Worm (Caenorhabditis elegans): ENCODE results near the gene F56D6.12.

F56D6.12 gene

DNA sequence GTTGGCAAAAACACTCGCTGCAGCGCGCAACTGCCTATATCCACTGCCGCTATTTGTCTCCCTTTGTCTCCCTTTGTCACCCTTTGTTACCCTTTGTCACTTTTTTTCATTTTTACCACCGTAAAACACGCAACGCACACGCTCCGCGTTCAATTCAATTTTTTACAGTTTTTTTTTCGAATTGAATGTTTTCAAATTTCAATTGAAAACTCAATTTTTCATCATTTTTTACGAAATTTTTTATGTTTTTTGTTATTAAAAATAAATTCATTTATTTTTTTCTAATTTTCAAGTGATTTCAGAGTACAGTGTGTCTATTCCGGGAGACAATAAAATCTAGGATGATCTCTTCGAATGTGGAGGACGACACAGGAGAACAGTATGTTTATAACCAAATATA lies 35.1 kb downstream of the F56D6.12 start, which contains the start of gene Y46C8AL.11:
TSS of gene Y46C8AL.11 (plus strand) at position 301 of the 400 bp plus-strand sequence.
- no peak for TF ChIP-seq Y22D7AL.16 (tag; optimal IDR thresholded peaks at IDR 0.05)
- no peak for TF ChIP-seq sox-2 (GFP tag; IDR thresholded peaks at IDR 0.05)
- no peak for TF ChIP-seq C08G9.2 (tag; optimal IDR thresholded peaks at IDR 0.05)
- no peak for TF ChIP-seq ceh-19 (GFP tag; optimal IDR thresholded peaks at IDR 0.05)
- TF ChIP-seq ttx-3 (tag; optimal IDR thresholded peaks at IDR 0.05) = no peak
- TF ChIP-seq ets-4 (tag; optimal IDR thresholded peaks at IDR 0.05) = no peak
- no peak for TF ChIP-seq unc-55 (GFP tag; optimal IDR thresholded peaks at IDR 0.05)
- no peak for TF ChIP-seq ceh-30 (tag; optimal IDR thresholded peaks at IDR 0.05)
- no peak for TF ChIP-seq tbx-7 (tag; optimal IDR thresholded peaks at IDR 0.05)
- TF ChIP-seq ahr-1 (tag; optimal IDR thresholded peaks at IDR 0.05) = no peak
- no peak for TF ChIP-seq hlh-6 (tag; optimal IDR thresholded peaks at IDR 0.05)
- no peak for TF ChIP-seq ceh-9 (tag; optimal IDR thresholded peaks at IDR 0.05)
- TF ChIP-seq ceh-6 (GFP tag; optimal IDR thresholded peaks at IDR 0.05) = no peak
- no peak for TF ChIP-seq lim-6 (tag; optimal IDR thresholded peaks at IDR 0.05)
- TF ChIP-seq nhr-11 (tag; optimal IDR thresholded peaks at IDR 0.05) = no peak
- no peak for TF ChIP-seq ceh-45 (GFP tag; IDR thresholded peaks at IDR 0.05)
- TF ChIP-seq fkh-10 (GFP tag; optimal IDR thresholded peaks at IDR 0.05) = no peak
- no peak for TF ChIP-seq ref-2 (tag; optimal IDR thresholded peaks at IDR 0.05)

DNA sequence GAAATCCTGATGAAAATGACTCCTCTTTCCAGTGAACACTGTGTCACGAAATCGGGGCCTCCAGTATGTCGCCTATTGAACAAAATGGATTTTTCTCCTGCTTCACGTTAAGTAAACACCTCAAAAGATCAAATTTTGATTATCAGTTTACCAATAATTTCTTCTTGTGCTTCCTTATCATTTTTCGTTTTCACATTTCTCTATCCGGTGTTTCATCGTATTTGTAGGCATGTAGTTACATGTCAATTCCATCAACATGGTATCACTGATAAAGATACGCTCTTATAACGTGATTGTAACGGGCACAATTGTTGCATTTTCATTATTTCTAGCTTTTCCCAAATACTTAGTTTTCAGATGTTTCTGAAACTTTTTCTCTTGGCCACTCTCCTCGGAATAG lies 36.5 kb downstream of the F56D6.12 start, which contains the start of gene clec-72:
TSS of gene clec-72 (plus strand) at position 358 of the 400 bp plus-strand sequence.
- TF ChIP-seq ttx-3 (tag; optimal IDR thresholded peaks at IDR 0.05) = no peak
- no peak for TF ChIP-seq pros-1 (tag; optimal IDR thresholded peaks at IDR 0.05)
- TF ChIP-seq che-1 (tag; optimal IDR thresholded peaks at IDR 0.05) = no peak
- peak; percentile 29 for TF ChIP-seq elt-2 (tag; optimal IDR thresholded peaks at IDR 0.05)
- no peak for TF ChIP-seq C08G9.2 (tag; optimal IDR thresholded peaks at IDR 0.05)
- no peak for TF ChIP-seq ceh-2 (tag; optimal IDR thresholded peaks at IDR 0.05)
- TF ChIP-seq ets-4 (tag; optimal IDR thresholded peaks at IDR 0.05) = no peak

DNA sequence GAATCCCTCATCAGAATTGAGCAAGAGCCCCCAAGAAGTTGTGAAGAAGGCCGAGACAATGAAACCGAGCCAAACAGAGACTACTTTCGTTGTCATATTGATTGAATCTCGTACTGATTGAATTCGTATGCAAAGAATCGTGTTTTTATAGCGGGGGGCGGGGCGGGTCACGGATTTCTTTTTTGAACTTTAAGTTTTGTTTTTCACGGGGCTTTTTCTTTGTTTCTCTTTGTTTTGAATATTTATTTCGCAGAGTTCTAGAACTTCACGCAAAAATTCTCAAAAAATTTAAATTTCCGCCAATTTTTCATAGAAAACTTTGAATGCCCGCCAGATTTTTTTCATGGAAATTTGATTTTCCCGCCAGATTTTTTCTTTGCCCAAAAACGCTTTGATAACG lies 48.2 kb downstream of the F56D6.12 start, which contains the start of gene clec-73:
TSS of gene clec-73 (minus strand) at position 101 of the 400 bp plus-strand sequence.
- no peak for TF ChIP-seq ceh-19 (GFP tag; optimal IDR thresholded peaks at IDR 0.05)
- no peak for TF ChIP-seq ztf-16 (tag; optimal IDR thresholded peaks at IDR 0.05)
- no peak for TF ChIP-seq sox-2 (GFP tag; IDR thresholded peaks at IDR 0.05)
- TF ChIP-seq che-1 (tag; optimal IDR thresholded peaks at IDR 0.05) = no peak
- no peak for TF ChIP-seq nhr-11 (tag; optimal IDR thresholded peaks at IDR 0.05)
- TF ChIP-seq dve-1 (tag; optimal IDR thresholded peaks at IDR 0.05) = no peak
- no peak for TF ChIP-seq ceh-30 (tag; optimal IDR thresholded peaks at IDR 0.05)
- TF ChIP-seq unc-55 (GFP tag; optimal IDR thresholded peaks at IDR 0.05) = no peak

DNA sequence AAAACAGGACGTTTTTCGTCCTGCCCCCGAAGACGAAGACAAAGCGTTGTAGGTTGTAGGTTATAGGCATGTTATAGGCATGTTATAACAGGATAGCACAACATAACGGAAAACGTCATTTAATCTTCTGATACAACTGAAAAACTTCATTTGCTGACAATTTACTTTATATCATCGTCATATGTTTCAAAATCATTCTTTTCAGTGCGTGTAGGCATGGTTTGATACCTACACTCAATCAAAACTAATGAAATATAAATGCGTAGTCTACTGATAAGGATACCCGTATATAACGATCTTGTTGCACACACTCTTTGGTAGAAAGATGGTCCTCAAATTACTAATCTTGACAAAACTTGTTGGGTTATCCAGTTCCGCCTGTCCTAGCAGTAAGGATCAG lies 48.8 kb downstream of the F56D6.12 start, which contains the start of gene clec-74:
TSS of gene clec-74 (plus strand) at position 301 of the 400 bp plus-strand sequence.
- TF ChIP-seq sox-2 (GFP tag; IDR thresholded peaks at IDR 0.05) (no peak), ahr-1 (tag; optimal IDR thresholded peaks at IDR 0.05) (no peak), lim-6 (tag; optimal IDR thresholded peaks at IDR 0.05) (no peak), eyg-1 (tag; optimal IDR thresholded peaks at IDR 0.05) (no peak), C08G9.2 (tag; optimal IDR thresholded peaks at IDR 0.05) (no peak), dve-1 (tag; optimal IDR thresholded peaks at IDR 0.05) (no peak), hlh-30 (tag; optimal IDR thresholded peaks at IDR 0.05; ENCODE audit: insufficient read depth) (no peak), ama-1 (optimal IDR thresholded peaks at IDR 0.05) (no peak), K02D7.2 (tag; optimal IDR thresholded peaks at IDR 0.05) (no peak), nhr-232 (tag; optimal IDR thresholded peaks at IDR 0.05) (no peak), ceh-6 (GFP tag; optimal IDR thresholded peaks at IDR 0.05) (no peak), unc-3 (GFP tag; conservative IDR thresholded peaks at IDR 0.05) (no peak), unc-3 (tag; optimal IDR thresholded peaks at IDR 0.05) (no peak), unc-42 (tag; optimal IDR thresholded peaks at IDR 0.05) (no peak), elt-2 (tag; optimal IDR thresholded peaks at IDR 0.05) (no peak), npax-4 (tag; optimal IDR thresholded peaks at IDR 0.05) (no peak), fkh-6 (tag; optimal IDR thresholded peaks at IDR 0.05) (no peak)

All from whole organism, late embryonic.